Worm (Caenorhabditis elegans): ENCODE results near the gene ZK616.61.

- no peak for TF ChIP-seq unc-62 (GFP tag; optimal IDR thresholded peaks at IDR 0.05)
- no peak for TF ChIP-seq snu-23 (GFP tag; optimal IDR thresholded peaks at IDR 0.05)
- TF ChIP-seq snpc-4 (tag; optimal IDR thresholded peaks at IDR 0.05), result no peak
- no peak for TF ChIP-seq unc-130 (tag; optimal IDR thresholded peaks at IDR 0.05)
- no peak for TF ChIP-seq unc-86 (tag; optimal IDR thresholded peaks at IDR 0.05)
- TF ChIP-seq F16B12.6 (tag; optimal IDR thresholded peaks at IDR 0.05), result no peak
- TF ChIP-seq zag-1 (tag; optimal IDR thresholded peaks at IDR 0.05), result no peak
Measured at ce11 chrIV:5366567-5366966, 38.9 kb upstream of the ZK616.61 start, which contains the start of gene sand-1.

All from whole organism, L1 larva.